Fruit fly (Drosophila melanogaster) S2 (cell line): ENCODE results near the gene Snx17.

Experiments
- CG8478 ChIP-seq: fragments of >200 bp; optimal IDR thresholded peaks from 2 replicates; lab custom pipeline; 2018
- CTCF ChIP-seq, 2 experiments: fragments of >200 bp; optimal IDR thresholded peaks; 2 replicates each; lab custom pipeline; 2018

Gene Snx17

DNA sequence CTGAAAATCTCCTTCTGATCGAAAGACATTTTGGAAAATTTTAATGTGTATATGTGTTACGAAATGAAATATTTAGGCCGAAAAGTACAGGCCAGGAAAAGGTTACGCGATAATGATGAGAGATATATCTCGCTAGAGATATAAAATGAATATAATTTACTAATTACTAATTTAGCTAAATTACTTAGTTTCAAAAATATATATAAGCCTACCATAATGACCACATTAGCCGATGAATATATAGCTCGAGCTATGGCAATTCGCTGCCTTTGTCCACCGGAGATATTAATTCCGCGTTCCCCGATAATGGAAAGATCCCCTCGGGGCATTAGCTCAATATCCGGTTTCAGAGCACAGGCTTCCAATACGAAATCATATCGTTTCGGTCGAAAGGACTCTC is 15.4 kb downstream of the Snx17 start, which contains the start of gene Fum4:
Gene Fum4 (minus strand): TSS at position 101 of the 400 bp plus-strand sequence.
- TF ChIP-seq CTCF (optimal IDR thresholded peaks at IDR 0.05; lab: Kevin White, UChicago), result no peak
- TF ChIP-seq CG8478 (lab: Kevin White, UChicago), result no peak

DNA sequence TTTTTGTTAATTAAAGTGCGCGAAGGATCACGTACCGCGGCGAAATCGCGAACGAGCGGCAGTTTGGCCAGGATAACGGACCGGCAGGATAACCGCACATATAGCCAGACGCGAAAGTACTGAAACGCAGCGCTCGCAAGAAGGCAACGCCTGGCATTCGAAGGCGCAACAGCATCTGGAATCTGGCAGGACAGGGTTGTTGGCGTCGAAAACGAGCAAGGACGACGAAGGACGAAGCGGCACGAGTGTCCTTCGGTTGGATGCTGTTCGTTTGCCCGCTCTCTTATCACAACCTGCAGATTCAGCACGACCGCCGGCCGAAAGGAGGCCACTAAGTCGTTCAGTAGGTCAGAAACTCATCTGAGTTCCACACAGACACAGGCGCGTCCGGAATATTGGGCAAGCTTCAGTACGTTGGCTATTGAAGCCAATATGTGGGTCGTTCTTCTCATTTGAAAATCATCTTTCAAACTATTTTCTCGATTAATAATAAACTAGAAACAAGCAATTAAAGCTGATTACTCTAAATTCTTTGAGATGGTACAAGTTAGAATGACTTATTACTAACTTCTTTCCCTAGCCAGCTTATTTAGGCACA is 26.5 kb downstream of the Snx17 start, which contains the start of gene CG44153:
Gene CG44153 (minus strand): TSS at position 75 of the 598 bp plus-strand sequence.
- no peak for TF ChIP-seq CG8478 (lab: Kevin White, UChicago)
- TF ChIP-seq CTCF (optimal IDR thresholded peaks at IDR 0.05; lab: Kevin White, UChicago), result no peak

- TF ChIP-seq CTCF (optimal IDR thresholded peaks at IDR 0.05; lab: Kevin White, UChicago) (no peak), CG8478 (lab: Kevin White, UChicago) (no peak)
Observed at dm6 chr2L:10172402-10172801, 34.4 kb downstream of the Snx17 start, which contains the start of gene CG13137. TSS of gene CG13137 (plus strand) at chr2L:10172702.
